Worm (Caenorhabditis elegans): ENCODE results near the gene F36H5.13.
"Not testable (repeated sequence)": the region's sequence is repeated elsewhere in the genome, so short reads cannot be mapped to it uniquely, and the experiment has no call there.

F36H5.13 gene

ce11 chrII:1750413-1750812 is at the start of gene F36H5.13, which contains the start of gene F36H5.8:
F36H5.13 (minus strand) TSS chrII:1750513.
F36H5.8 (minus strand) TSS chrII:1750686.
- TF ChIP-seq ztf-23 (GFP tag; IDR thresholded peaks at IDR 0.05): no peak
- TF ChIP-seq cog-1 (tag; optimal IDR thresholded peaks at IDR 0.05): no peak
- TF ChIP-seq ztf-29 (GFP tag; IDR thresholded peaks at IDR 0.05): no peak
- no peak for TF ChIP-seq tab-1 (GFP tag; IDR thresholded peaks at IDR 0.05)
- no peak for TF ChIP-seq ref-1 (GFP tag; conservative IDR thresholded peaks at IDR 0.05)
- no peak for TF ChIP-seq flt-1 (GFP tag; IDR thresholded peaks at IDR 0.05)
- TF ChIP-seq T22C8.4 (GFP tag; IDR thresholded peaks at IDR 0.05): no peak
- no peak for TF ChIP-seq med-1 (GFP tag; optimal IDR thresholded peaks at IDR 0.05; ENCODE audit: insufficient read depth)
- no peak for TF ChIP-seq klf-2 (GFP tag; conservative IDR thresholded peaks at IDR 0.05)

- TF ChIP-seq ztf-23 (GFP tag; IDR thresholded peaks at IDR 0.05) (no peak), med-1 (GFP tag; optimal IDR thresholded peaks at IDR 0.05; ENCODE audit: insufficient read depth) (no peak), tab-1 (GFP tag; IDR thresholded peaks at IDR 0.05) (no peak), ztf-29 (GFP tag; IDR thresholded peaks at IDR 0.05) (no peak), T22C8.4 (GFP tag; IDR thresholded peaks at IDR 0.05) (no peak), flt-1 (GFP tag; IDR thresholded peaks at IDR 0.05) (no peak), ref-1 (GFP tag; conservative IDR thresholded peaks at IDR 0.05) (no peak), klf-2 (GFP tag; conservative IDR thresholded peaks at IDR 0.05) (no peak), cog-1 (tag; optimal IDR thresholded peaks at IDR 0.05) (no peak)
Observed at ce11 chrII:1788087-1788486, 37.8 kb upstream of the F36H5.13 start, which contains the start of the genes C08F1.6 and fbxb-13. C08F1.6 (minus strand) TSS chrII:1788187. fbxb-13 (plus strand) TSS chrII:1788277.

- TF ChIP-seq ztf-29 (GFP tag; IDR thresholded peaks at IDR 0.05): no peak
- no peak for TF ChIP-seq tab-1 (GFP tag; IDR thresholded peaks at IDR 0.05)
- no peak for TF ChIP-seq med-1 (GFP tag; optimal IDR thresholded peaks at IDR 0.05; ENCODE audit: insufficient read depth)
- no peak for TF ChIP-seq T22C8.4 (GFP tag; IDR thresholded peaks at IDR 0.05)
- no peak for TF ChIP-seq cog-1 (tag; optimal IDR thresholded peaks at IDR 0.05)
- TF ChIP-seq ztf-23 (GFP tag; IDR thresholded peaks at IDR 0.05): no peak
- TF ChIP-seq flt-1 (GFP tag; IDR thresholded peaks at IDR 0.05): no peak
Observed at ce11 chrII:1787208-1787607, 36.9 kb upstream of the F36H5.13 start.

- TF ChIP-seq T22C8.4 (GFP tag; IDR thresholded peaks at IDR 0.05) (no peak), tab-1 (GFP tag; IDR thresholded peaks at IDR 0.05) (no peak), flt-1 (GFP tag; IDR thresholded peaks at IDR 0.05) (no peak), ztf-23 (GFP tag; IDR thresholded peaks at IDR 0.05) (no peak), ref-1 (GFP tag; conservative IDR thresholded peaks at IDR 0.05) (no peak), ztf-29 (GFP tag; IDR thresholded peaks at IDR 0.05) (no peak), klf-2 (GFP tag; conservative IDR thresholded peaks at IDR 0.05) (no peak), med-1 (GFP tag; optimal IDR thresholded peaks at IDR 0.05; ENCODE audit: insufficient read depth) (no peak), cog-1 (tag; optimal IDR thresholded peaks at IDR 0.05) (no peak)
Observed at ce11 chrII:1786209-1786608, 35.9 kb upstream of the F36H5.13 start, which contains the start of gene C08F1.10. C08F1.10 (minus strand) TSS chrII:1786309.

- no peak for TF ChIP-seq flt-1 (GFP tag; IDR thresholded peaks at IDR 0.05)
- TF ChIP-seq ztf-29 (GFP tag; IDR thresholded peaks at IDR 0.05): no peak
- no peak for TF ChIP-seq med-1 (GFP tag; optimal IDR thresholded peaks at IDR 0.05; ENCODE audit: insufficient read depth)
- TF ChIP-seq tab-1 (GFP tag; IDR thresholded peaks at IDR 0.05): no peak
- no peak for TF ChIP-seq ztf-23 (GFP tag; IDR thresholded peaks at IDR 0.05)
- no peak for TF ChIP-seq ref-1 (GFP tag; conservative IDR thresholded peaks at IDR 0.05)
- no peak for TF ChIP-seq cog-1 (tag; optimal IDR thresholded peaks at IDR 0.05)
- TF ChIP-seq klf-2 (GFP tag; conservative IDR thresholded peaks at IDR 0.05): no peak
- TF ChIP-seq T22C8.4 (GFP tag; IDR thresholded peaks at IDR 0.05): no peak
Observed at ce11 chrII:1784799-1785198, 34.5 kb upstream of the F36H5.13 start, which contains the start of gene C08F1.11. C08F1.11 (minus strand) TSS chrII:1784899.

ce11 chrII:1782474-1782873 is 32.2 kb upstream of the F36H5.13 start, which contains the start of gene math-4:
math-4 (minus strand) TSS chrII:1782574.
- TF ChIP-seq ztf-29 (GFP tag; IDR thresholded peaks at IDR 0.05): no peak

ce11 chrII:1775234-1775633 is 24.9 kb upstream of the F36H5.13 start, which contains the start of gene F36H5.14:
F36H5.14 (plus strand) TSS chrII:1775534.
- not testable (repeated sequence) for TF ChIP-seq flt-1, ztf-29, tab-1 (GFP tag; IDR thresholded peaks at IDR 0.05)

- TF ChIP-seq ztf-23 (GFP tag; IDR thresholded peaks at IDR 0.05) (no peak), ztf-29 (GFP tag; IDR thresholded peaks at IDR 0.05) (no peak), flt-1 (GFP tag; IDR thresholded peaks at IDR 0.05) (no peak), ref-1 (GFP tag; conservative IDR thresholded peaks at IDR 0.05) (no peak), tab-1 (GFP tag; IDR thresholded peaks at IDR 0.05) (no peak), klf-2 (GFP tag; conservative IDR thresholded peaks at IDR 0.05) (no peak), med-1 (GFP tag; optimal IDR thresholded peaks at IDR 0.05; ENCODE audit: insufficient read depth) (no peak), cog-1 (tag; optimal IDR thresholded peaks at IDR 0.05) (no peak), T22C8.4 (GFP tag; IDR thresholded peaks at IDR 0.05) (no peak)
Observed at ce11 chrII:1771785-1772184, 21.5 kb upstream of the F36H5.13 start, which contains the start of gene math-3. math-3 (plus strand) TSS chrII:1772085.

- not testable (repeated sequence) for TF ChIP-seq klf-2 (GFP tag; conservative IDR thresholded peaks at IDR 0.05); T22C8.4 (GFP tag; IDR thresholded peaks at IDR 0.05); tab-1 (GFP tag; IDR thresholded peaks at IDR 0.05)
Observed at ce11 chrII:1771347-1771746, 21.0 kb upstream of the F36H5.13 start, which contains the start of gene math-26. math-26 (plus strand) TSS chrII:1771647.

- no peak for TF ChIP-seq med-1 (GFP tag; optimal IDR thresholded peaks at IDR 0.05; ENCODE audit: insufficient read depth)
- TF ChIP-seq flt-1 (GFP tag; IDR thresholded peaks at IDR 0.05): no peak
- TF ChIP-seq cog-1 (tag; optimal IDR thresholded peaks at IDR 0.05): no peak
- TF ChIP-seq klf-2 (GFP tag; conservative IDR thresholded peaks at IDR 0.05): no peak
- no peak for TF ChIP-seq ztf-23 (GFP tag; IDR thresholded peaks at IDR 0.05)
- no peak for TF ChIP-seq T22C8.4 (GFP tag; IDR thresholded peaks at IDR 0.05)
- TF ChIP-seq ref-1 (GFP tag; conservative IDR thresholded peaks at IDR 0.05): no peak
- TF ChIP-seq ztf-29 (GFP tag; IDR thresholded peaks at IDR 0.05): no peak
- no peak for TF ChIP-seq tab-1 (GFP tag; IDR thresholded peaks at IDR 0.05)
Observed at ce11 chrII:1766715-1767114, 16.4 kb upstream of the F36H5.13 start.

Measured in whole organism, midembryonic.